Worm (Caenorhabditis elegans): ENCODE results near the gene F40G9.17.

Gene F40G9.17

DNA sequence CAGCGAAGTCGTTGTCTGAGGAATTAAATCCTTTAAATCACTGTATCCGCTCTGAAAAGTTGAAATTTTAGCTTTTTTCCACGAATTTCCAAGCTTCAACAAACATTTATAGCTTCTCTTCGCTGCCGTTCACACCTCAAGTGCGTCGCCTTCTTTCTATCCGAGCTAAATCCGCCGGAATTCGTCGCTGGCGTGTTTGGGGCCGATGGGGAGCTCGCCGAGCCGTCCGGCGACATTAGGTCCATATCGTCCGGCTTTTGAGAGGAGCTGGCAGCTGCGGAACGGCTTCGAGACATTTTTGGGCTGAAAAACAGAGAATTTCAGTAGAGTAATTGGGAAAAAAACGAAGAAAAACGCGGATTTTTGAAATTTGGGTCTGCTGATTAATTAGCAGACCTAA, 6.4 kb upstream of the F40G9.17 start, which contains the start of gene mxl-2:
TSS of gene mxl-2 (minus strand) at position 303 of the 400 bp plus-strand sequence.
- TF ChIP-seq unc-39 (tag; optimal IDR thresholded peaks at IDR 0.05) = no peak
- TF ChIP-seq lin-13 (GFP tag; optimal IDR thresholded peaks at IDR 0.05) = no peak
- TF ChIP-seq nhr-10 (tag; optimal IDR thresholded peaks at IDR 0.05) = no peak
- no peak for TF ChIP-seq aly-2 (tag; optimal IDR thresholded peaks at IDR 0.05)
- no peak for TF ChIP-seq mbf-1 (tag; optimal IDR thresholded peaks at IDR 0.05)
- no peak for TF ChIP-seq mdl-1 (tag; optimal IDR thresholded peaks at IDR 0.05)
- no peak for TF ChIP-seq unc-55 (GFP tag; optimal IDR thresholded peaks at IDR 0.05)
- TF ChIP-seq nhr-25 (tag; optimal IDR thresholded peaks at IDR 0.05) = no peak
- no peak for TF ChIP-seq mab-5 (tag; optimal IDR thresholded peaks at IDR 0.05)
- no peak for TF ChIP-seq unc-62 (GFP tag; optimal IDR thresholded peaks at IDR 0.05)
- no peak for TF ChIP-seq peb-1 (tag; optimal IDR thresholded peaks at IDR 0.05)
- TF ChIP-seq snpc-4 (tag; optimal IDR thresholded peaks at IDR 0.05) = no peak

DNA sequence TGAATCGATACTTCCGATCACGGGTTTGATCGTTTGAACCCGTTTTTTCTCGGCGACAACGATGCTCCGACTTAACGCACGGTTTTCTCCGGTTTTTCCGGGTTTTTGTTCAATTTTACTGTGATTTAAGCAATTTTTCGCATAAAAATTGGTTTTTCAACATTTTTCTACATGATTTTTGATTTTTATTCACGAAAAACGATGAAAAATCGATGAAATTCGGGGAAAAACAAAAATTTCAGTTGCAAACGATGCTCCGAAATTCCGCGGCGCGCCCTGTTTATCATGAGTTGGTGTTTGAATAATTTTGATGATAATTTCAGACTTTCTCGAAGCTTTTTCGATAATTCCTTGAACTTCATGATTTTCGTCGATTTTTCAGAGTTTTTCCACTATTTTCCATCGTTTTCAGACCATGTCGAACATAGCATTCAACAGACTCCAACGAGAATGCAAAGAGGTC, 5.8 kb upstream of the F40G9.17 start, which contains the start of gene ubc-20:
TSS of gene ubc-20 (plus strand) at position 413 of the 463 bp plus-strand sequence.
- peak; percentile 35 for TF ChIP-seq nhr-129 (tag; optimal IDR thresholded peaks at IDR 0.05)
- no peak for TF ChIP-seq ztf-4 (tag; optimal IDR thresholded peaks at IDR 0.05)
- no peak for TF ChIP-seq nhr-6 (tag; optimal IDR thresholded peaks at IDR 0.05)
- TF ChIP-seq unc-55 (GFP tag; optimal IDR thresholded peaks at IDR 0.05) = peak; percentile 30
- TF ChIP-seq gmeb-1 (tag; optimal IDR thresholded peaks at IDR 0.05) = peak; percentile 18
- TF ChIP-seq lsy-2 (tag; optimal IDR thresholded peaks at IDR 0.05) = peak in 1 of 2 experiments; percentile 48
- peak; percentile 1 for TF ChIP-seq sma-3 (GFP tag; optimal IDR thresholded peaks at IDR 0.05)
- TF ChIP-seq C34F6.9 (tag; optimal IDR thresholded peaks at IDR 0.05) = peak; percentile 60
- TF ChIP-seq mab-5 (tag; optimal IDR thresholded peaks at IDR 0.05) = no peak

DNA sequence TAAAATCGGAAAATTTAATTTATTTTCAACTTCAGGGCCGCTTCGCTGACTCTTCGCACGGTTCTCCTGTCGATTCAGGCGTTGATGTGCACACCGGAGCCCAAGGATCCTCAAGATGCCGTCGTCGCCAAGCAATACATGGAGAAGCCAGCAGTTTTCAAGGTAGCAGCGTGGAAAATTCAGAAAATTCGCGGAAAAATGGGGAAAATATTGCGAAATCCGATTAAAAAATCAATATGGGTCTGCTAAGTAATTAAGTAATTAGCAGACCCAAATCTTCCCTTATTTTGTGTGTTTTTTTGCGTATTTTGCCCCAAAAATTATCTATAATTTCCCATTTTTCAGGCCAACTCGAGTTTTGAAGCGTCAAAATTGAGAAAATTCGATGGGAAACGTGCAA, 5.0 kb upstream of the F40G9.17 start:
- TF ChIP-seq nhr-21 (tag; optimal IDR thresholded peaks at IDR 0.05) = no peak
- TF ChIP-seq nhr-129 (tag; optimal IDR thresholded peaks at IDR 0.05) = no peak
- TF ChIP-seq nhr-237 (tag; optimal IDR thresholded peaks at IDR 0.05) = no peak
- no peak for TF ChIP-seq unc-39 (tag; optimal IDR thresholded peaks at IDR 0.05)
- TF ChIP-seq sem-4 (tag; optimal IDR thresholded peaks at IDR 0.05) = no peak
- no peak for TF ChIP-seq unc-55 (GFP tag; optimal IDR thresholded peaks at IDR 0.05)
- no peak for TF ChIP-seq elt-1 (tag; optimal IDR thresholded peaks at IDR 0.05)
- TF ChIP-seq gmeb-1 (tag; optimal IDR thresholded peaks at IDR 0.05) = no peak
- TF ChIP-seq ceh-82 (tag; optimal IDR thresholded peaks at IDR 0.05) = no peak
- no peak for TF ChIP-seq snpc-4 (tag; optimal IDR thresholded peaks at IDR 0.05)
- no peak for TF ChIP-seq aly-2 (tag; optimal IDR thresholded peaks at IDR 0.05)
- no peak for TF ChIP-seq fos-1 (tag; optimal IDR thresholded peaks at IDR 0.05)
- no peak for TF ChIP-seq mbf-1 (tag; optimal IDR thresholded peaks at IDR 0.05)
- TF ChIP-seq Y55F3AM.14 (GFP tag; optimal IDR thresholded peaks at IDR 0.05) = no peak
- no peak for TF ChIP-seq lin-11 (tag; optimal IDR thresholded peaks at IDR 0.05)
- no peak for TF ChIP-seq egl-27 (tag; optimal IDR thresholded peaks at IDR 0.05)
- no peak for TF ChIP-seq skn-1 (tag; optimal IDR thresholded peaks at IDR 0.05)

DNA sequence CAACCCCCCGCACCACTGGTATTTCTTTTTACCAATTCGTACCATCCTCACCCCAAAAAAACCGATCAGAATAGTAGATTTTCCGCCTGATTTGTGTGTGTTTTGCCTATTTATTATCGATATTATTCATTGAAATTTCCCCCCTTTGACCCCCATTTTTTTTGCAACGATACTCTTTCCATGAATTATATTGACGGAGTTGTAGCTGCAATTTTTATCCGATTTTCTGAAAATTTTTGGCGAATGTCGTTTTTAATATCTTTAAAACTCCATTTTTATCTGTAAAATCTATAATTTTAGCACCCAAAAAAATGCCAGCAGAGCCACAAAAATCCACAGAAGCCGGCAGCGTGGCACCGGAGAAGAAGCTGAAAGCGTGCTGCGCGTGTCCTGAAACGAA, 3.6 kb upstream of the F40G9.17 start, which contains the start of gene cox-17:
TSS of gene cox-17 (plus strand) at position 301 of the 400 bp plus-strand sequence.
- no peak for TF ChIP-seq nhr-12 (tag; optimal IDR thresholded peaks at IDR 0.05)
- TF ChIP-seq F13H6.1 (tag; optimal IDR thresholded peaks at IDR 0.05) = no peak
- TF ChIP-seq skn-1 (tag; optimal IDR thresholded peaks at IDR 0.05) = no peak
- no peak for TF ChIP-seq crh-2 (tag; optimal IDR thresholded peaks at IDR 0.05)
- TF ChIP-seq lsy-2 (tag; optimal IDR thresholded peaks at IDR 0.05) = no peak
- no peak for TF ChIP-seq nhr-237 (tag; optimal IDR thresholded peaks at IDR 0.05)
- TF ChIP-seq aly-2 (tag; optimal IDR thresholded peaks at IDR 0.05) = no peak
- no peak for TF ChIP-seq C34F6.9 (tag; optimal IDR thresholded peaks at IDR 0.05)
- no peak for TF ChIP-seq alr-1 (tag; optimal IDR thresholded peaks at IDR 0.05)
- TF ChIP-seq unc-39 (tag; optimal IDR thresholded peaks at IDR 0.05) = no peak
- no peak for TF ChIP-seq ztf-11 (tag; optimal IDR thresholded peaks at IDR 0.05)

DNA sequence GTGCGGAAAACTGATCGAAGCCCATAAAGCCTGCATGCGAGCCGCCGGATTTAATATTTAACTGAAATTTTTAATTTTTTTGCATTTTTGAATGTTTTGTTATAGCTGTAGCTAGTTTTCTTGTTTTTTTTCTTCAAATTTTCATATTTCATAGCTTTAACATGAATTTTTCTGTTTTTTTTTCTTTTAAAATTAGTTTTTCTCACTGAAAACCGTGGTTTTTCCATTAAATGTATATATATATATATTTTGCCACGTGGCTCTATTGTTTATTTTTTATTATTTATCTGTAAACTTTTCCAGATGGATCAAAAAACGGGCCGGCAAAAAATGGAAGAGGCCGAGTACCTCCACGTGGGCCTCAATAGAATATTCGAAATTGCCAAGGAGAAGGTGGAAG, 2.5 kb upstream of the F40G9.17 start, which contains the start of gene sec-20:
TSS of gene sec-20 (plus strand) at position 301 of the 400 bp plus-strand sequence.
- TF ChIP-seq nhr-12 (tag; optimal IDR thresholded peaks at IDR 0.05) (no peak), C34F6.9 (tag; optimal IDR thresholded peaks at IDR 0.05) (no peak), nhr-129 (tag; optimal IDR thresholded peaks at IDR 0.05) (no peak), nhr-23 (tag; optimal IDR thresholded peaks at IDR 0.05) (no peak), zag-1 (tag; optimal IDR thresholded peaks at IDR 0.05) (no peak), nhr-25 (tag; optimal IDR thresholded peaks at IDR 0.05) (no peak), peb-1 (tag; optimal IDR thresholded peaks at IDR 0.05) (no peak), mbf-1 (tag; optimal IDR thresholded peaks at IDR 0.05) (no peak), nhr-10 (tag; optimal IDR thresholded peaks at IDR 0.05) (no peak)

Measured in whole organism, L2 larva.